Worm (Caenorhabditis elegans) whole organism, L1 larva: ENCODE data around the gene T12G3.6.

ENCODE experiments used
- egl-27 ChIP-seq, 2 experiments: fragments of 150-350 bp in 1 of 2; sonication (generic microtip); optimal IDR thresholded peaks; 3 replicates each; lab custom pipeline; 2017 to 2018; ENCODE audit warnings: missing biosample characterization in 2 of 2, missing genetic modification characterization in 2 of 2, missing genetic modification reagents in 2 of 2
- mep-1 ChIP-seq: fragments of 150-350 bp; optimal IDR thresholded peaks from 2 replicates; lab custom pipeline; 2014; ENCODE audit warnings: missing biosample characterization, missing genetic modification characterization
- nhr-12 ChIP-seq: sonication (generic microtip); optimal IDR thresholded peaks from 2 replicates; lab custom pipeline; 2017; ENCODE audit warnings: missing biosample characterization, missing genetic modification characterization
- zag-1 ChIP-seq: fragments of 150-350 bp; optimal IDR thresholded peaks from 2 replicates; lab custom pipeline; 2014; ENCODE audit warnings: missing biosample characterization, missing genetic modification characterization

- TF ChIP-seq mep-1 (no peak), egl-27 (tag; optimal IDR thresholded peaks at IDR 0.05; lab: Kevin White, UChicago) (no peak), zag-1 (no peak), nhr-12 (no peak)
Measured at ce11 chrIV:12047552-12048347, 16.7 kb upstream of the T12G3.6 start, which contains the start of gene T12G3.4.
